Fruit fly (Drosophila melanogaster) whole organism, embryonic: ENCODE measurements around the gene CG13392.

Source experiments
- Abd-B ChIP-seq: fragments of 200-800 bp; sonication (Bioruptor generic); optimal IDR thresholded peaks from 2 replicates; lab custom pipeline; 2018; ENCODE audit warnings: missing biosample characterization, mild to moderate bottlenecking, missing genetic modification characterization, moderate library complexity
- Asciz ChIP-seq: fragments of 200-800 bp; sonication (Bioruptor generic); optimal IDR thresholded peaks from 2 replicates; lab custom pipeline; 2017; ENCODE audit warnings: missing biosample characterization, mild to moderate bottlenecking, missing genetic modification characterization, missing genetic modification reagents
- BtbVII ChIP-seq: fragments of 200-800 bp; sonication (Bioruptor generic); optimal IDR thresholded peaks from 3 replicates; lab custom pipeline; 2017; ENCODE audit warnings: missing biosample characterization, mild to moderate bottlenecking, missing genetic modification characterization
- CG10366 ChIP-seq: fragments of 200-800 bp; sonication (Bioruptor generic); IDR thresholded peaks from 2 replicates; pipeline ENCODE4 v1.3.6; 2022; ENCODE audit warnings: missing biosample characterization, missing genetic modification characterization
- CG10565 ChIP-seq: fragments of 200-800 bp; sonication (Bioruptor generic); optimal IDR thresholded peaks from 3 replicates; lab custom pipeline; 2016; ENCODE audit warnings: missing biosample characterization, mild to moderate bottlenecking, missing genetic modification characterization
- CG10654 ChIP-seq: fragments of 200-800 bp; sonication (Bioruptor generic); optimal IDR thresholded peaks from 2 replicates; lab custom pipeline; 2016; ENCODE audit warnings: missing biosample characterization, missing genetic modification characterization
- CG11398 ChIP-seq: fragments of 200-800 bp; sonication (Bioruptor generic); optimal IDR thresholded peaks from 2 replicates; lab custom pipeline; 2016; ENCODE audit warnings: missing biosample characterization, missing genetic modification characterization
- CG13775 ChIP-seq: fragments of 200-800 bp; sonication (Bioruptor generic); optimal IDR thresholded peaks from 3 replicates; lab custom pipeline; 2017; ENCODE audit warnings: missing biosample characterization, mild to moderate bottlenecking, missing genetic modification characterization
- CG14441 ChIP-seq: fragments of 200-800 bp; sonication (Bioruptor generic); IDR thresholded peaks from 2 replicates; pipeline ENCODE4 v1.3.6; 2022; ENCODE audit warnings: missing biosample characterization, missing genetic modification characterization
- CG14710 ChIP-seq: fragments of 200-800 bp; sonication (Bioruptor generic); optimal IDR thresholded peaks from 3 replicates; lab custom pipeline; 2019; ENCODE audit warnings: missing biosample characterization, mild to moderate bottlenecking, missing genetic modification characterization, moderate library complexity
- CG15073 ChIP-seq: fragments of 200-800 bp; sonication (Bioruptor generic); optimal IDR thresholded peaks from 2 replicates; lab custom pipeline; 2016; ENCODE audit warnings: missing biosample characterization, missing genetic modification characterization
- CG15601 ChIP-seq: fragments of 200-800 bp; sonication (Bioruptor generic); optimal IDR thresholded peaks from 3 replicates; lab custom pipeline; 2019; ENCODE audit warnings: missing biosample characterization, mild to moderate bottlenecking, missing genetic modification characterization, moderate library complexity
- CG16813 ChIP-seq: fragments of 200-800 bp; sonication (Bioruptor generic); IDR thresholded peaks from 3 replicates; pipeline ENCODE4 v1.3.6; 2022; ENCODE audit warnings: missing biosample characterization, missing genetic modification characterization; ENCODE audit not compliant: partially characterized antibody
- CG18619 ChIP-seq: fragments of 200-800 bp; sonication (Bioruptor generic); optimal IDR thresholded peaks from 3 replicates; lab custom pipeline; 2017; ENCODE audit warnings: missing biosample characterization, mild to moderate bottlenecking, missing genetic modification characterization
- CG31365 ChIP-seq: fragments of 200-800 bp; sonication (Bioruptor generic); optimal IDR thresholded peaks from 2 replicates; lab custom pipeline; 2018; ENCODE audit warnings: missing biosample characterization, mild to moderate bottlenecking, missing genetic modification characterization
- CG32767 ChIP-seq: fragments of 200-800 bp; sonication (Bioruptor generic); IDR thresholded peaks from 2 replicates; pipeline ENCODE4 v1.3.6; 2022; ENCODE audit warnings: missing biosample characterization, missing genetic modification characterization
- CG3407 ChIP-seq: fragments of 200-800 bp; sonication (Bioruptor generic); optimal IDR thresholded peaks from 2 replicates; lab custom pipeline; 2018; ENCODE audit warnings: missing biosample characterization, mild to moderate bottlenecking, missing genetic modification characterization
- CG3847 ChIP-seq: fragments of 200-800 bp; sonication (Bioruptor generic); IDR thresholded peaks from 2 replicates; pipeline ENCODE4 v1.3.6; 2022; ENCODE audit warnings: missing biosample characterization, missing genetic modification characterization
- CG3995 ChIP-seq: fragments of 200-800 bp; sonication (Bioruptor generic); optimal IDR thresholded peaks from 3 replicates; lab custom pipeline; 2016; ENCODE audit warnings: missing biosample characterization, missing genetic modification characterization
- CG7357 ChIP-seq: fragments of 200-800 bp; sonication (Bioruptor generic); IDR thresholded peaks from 3 replicates; pipeline ENCODE4 v1.3.6; 2022; ENCODE audit warnings: missing biosample characterization, missing genetic modification characterization
- CG7372 ChIP-seq: fragments of 200-800 bp; sonication (Bioruptor generic); IDR thresholded peaks from 2 replicates; pipeline ENCODE4 v1.3.6; 2022; ENCODE audit warnings: missing biosample characterization, missing genetic modification characterization
- CG9876 ChIP-seq: fragments of 200-800 bp; sonication (Bioruptor generic); optimal IDR thresholded peaks from 2 replicates; lab custom pipeline; 2016; ENCODE audit warnings: missing biosample characterization, missing genetic modification characterization
- CG9932 ChIP-seq: fragments of 200-800 bp; sonication (Bioruptor generic); IDR thresholded peaks from 2 replicates; pipeline ENCODE4 v1.3.6; 2022; ENCODE audit warnings: missing biosample characterization, missing genetic modification characterization
- D19A ChIP-seq: fragments of 200-800 bp; optimal IDR thresholded peaks from 3 replicates; lab custom pipeline; 2019; ENCODE audit warnings: missing biosample characterization, mild to moderate bottlenecking, missing genetic modification characterization, moderate library complexity
- Dll ChIP-seq: fragments of 200-800 bp; sonication (Bioruptor generic); IDR thresholded peaks from 4 replicates; pipeline ENCODE4 v1.3.6; 2022; ENCODE audit warnings: missing biosample characterization, missing genetic modification characterization; ENCODE audit not compliant: partially characterized antibody
- Fer1 ChIP-seq: fragments of 200-800 bp; sonication (Bioruptor generic); optimal IDR thresholded peaks from 2 replicates; lab custom pipeline; 2017; ENCODE audit warnings: missing biosample characterization, mild to moderate bottlenecking, missing genetic modification characterization
- HLHmδ ChIP-seq: fragments of 200-800 bp; sonication (Bioruptor generic); optimal IDR thresholded peaks from 2 replicates; lab custom pipeline; 2018; ENCODE audit warnings: missing biosample characterization, mild to moderate bottlenecking, missing genetic modification characterization, moderate library complexity
- Hr78 ChIP-seq, 2 experiments: fragments of 200-800 bp in 1 of 2; fragments of >200 bp in 1 of 2; sonication (Bioruptor generic) in 1 of 2; optimal IDR thresholded peaks; 2 replicates each; lab custom pipeline; 2017 to 2019; ENCODE audit warnings: missing biosample characterization in 2 of 2, missing genetic modification characterization in 2 of 2, mild to moderate bottlenecking in 1 of 2, moderate library complexity in 1 of 2
- Max ChIP-seq: fragments of 200-800 bp; sonication (Bioruptor generic); optimal IDR thresholded peaks from 2 replicates; lab custom pipeline; 2016; ENCODE audit warnings: missing biosample characterization, mild to moderate bottlenecking, missing genetic modification characterization
- NFAT ChIP-seq: fragments of 200-800 bp; sonication (Bioruptor generic); IDR thresholded peaks from 2 replicates; pipeline ENCODE4 v1.3.6; 2022; ENCODE audit warnings: missing biosample characterization, missing genetic modification characterization
- Optix ChIP-seq: fragments of 200-800 bp; sonication (Bioruptor generic); IDR thresholded peaks from 3 replicates; pipeline ENCODE4 v1.3.6; 2022; ENCODE audit warnings: missing biosample characterization, missing genetic modification characterization
- PHDP ChIP-seq: fragments of 200-800 bp; sonication (Bioruptor generic); optimal IDR thresholded peaks from 3 replicates; lab custom pipeline; 2018; ENCODE audit warnings: missing biosample characterization, mild to moderate bottlenecking, missing genetic modification characterization, moderate library complexity
- ac ChIP-seq: fragments of 200-800 bp; sonication (Bioruptor generic); optimal IDR thresholded peaks from 3 replicates; lab custom pipeline; 2017; ENCODE audit warnings: missing biosample characterization, mild to moderate bottlenecking, missing genetic modification characterization
- aop ChIP-seq: fragments of 200-800 bp; sonication (Bioruptor generic); IDR thresholded peaks from 2 replicates; pipeline ENCODE4 v1.3.6; 2022; ENCODE audit warnings: missing biosample characterization, missing genetic modification characterization
- cas ChIP-seq: fragments of 200-800 bp; sonication (Bioruptor generic); IDR thresholded peaks from 2 replicates; pipeline ENCODE4 v1.3.6; 2022; ENCODE audit warnings: missing biosample characterization, missing genetic modification characterization
- ci ChIP-seq: fragments of 200-800 bp; sonication (Bioruptor generic); IDR thresholded peaks from 3 replicates; pipeline ENCODE4 v1.3.6; 2022; ENCODE audit warnings: missing biosample characterization, missing genetic modification characterization
- corto ChIP-seq: fragments of 200-800 bp; sonication (Bioruptor generic); optimal IDR thresholded peaks from 2 replicates; lab custom pipeline; 2016; ENCODE audit warnings: missing biosample characterization, mild to moderate bottlenecking, missing genetic modification characterization, moderate library complexity
- hbn ChIP-seq: fragments of 200-800 bp; sonication (Bioruptor generic); IDR thresholded peaks from 2 replicates; pipeline ENCODE4 v1.3.6; 2022; ENCODE audit warnings: missing biosample characterization, missing genetic modification characterization; ENCODE audit not compliant: partially characterized antibody
- jumu ChIP-seq: fragments of 200-800 bp; sonication (Bioruptor generic); optimal IDR thresholded peaks from 3 replicates; lab custom pipeline; 2016; ENCODE audit warnings: missing biosample characterization, missing genetic modification characterization
- lbe ChIP-seq: fragments of 200-800 bp; sonication (Bioruptor generic); optimal IDR thresholded peaks from 2 replicates; lab custom pipeline; 2016; ENCODE audit warnings: missing biosample characterization, mild to moderate bottlenecking, missing genetic modification characterization
- mam ChIP-seq: fragments of 200-800 bp; sonication (Bioruptor generic); optimal IDR thresholded peaks from 3 replicates; lab custom pipeline; 2016; ENCODE audit warnings: missing biosample characterization, missing genetic modification characterization
- psq ChIP-seq: fragments of 200-800 bp; sonication (Bioruptor generic); optimal IDR thresholded peaks from 2 replicates; lab custom pipeline; 2017; ENCODE audit warnings: missing biosample characterization, missing genetic modification characterization
- sima ChIP-seq: fragments of 200-800 bp; sonication (Bioruptor generic); optimal IDR thresholded peaks from 2 replicates; lab custom pipeline; 2016; ENCODE audit warnings: missing biosample characterization, missing genetic modification characterization
- sisA ChIP-seq: fragments of 200-800 bp; sonication (Bioruptor generic); IDR thresholded peaks from 2 replicates; pipeline ENCODE4 v1.3.6; 2022; ENCODE audit warnings: missing biosample characterization, missing genetic modification characterization
- slbo ChIP-seq: fragments of 200-800 bp; sonication (Bioruptor generic); IDR thresholded peaks from 2 replicates; pipeline ENCODE4 v1.3.6; 2022; ENCODE audit warnings: missing biosample characterization, missing genetic modification characterization
- toy ChIP-seq: fragments of 200-800 bp; sonication (Bioruptor generic); IDR thresholded peaks from 2 replicates; pipeline ENCODE4 v1.3.6; 2022; ENCODE audit warnings: missing biosample characterization, missing genetic modification characterization
- trh ChIP-seq: fragments of 200-800 bp; sonication (Bioruptor generic); optimal IDR thresholded peaks from 2 replicates; lab custom pipeline; 2016; ENCODE audit warnings: missing biosample characterization, missing genetic modification characterization
- wek ChIP-seq: fragments of 200-800 bp; sonication (Bioruptor generic); optimal IDR thresholded peaks from 3 replicates; lab custom pipeline; 2018; ENCODE audit warnings: missing biosample characterization, mild to moderate bottlenecking, missing genetic modification characterization, moderate library complexity
- z ChIP-seq: fragments of 200-800 bp; sonication (Bioruptor generic); IDR thresholded peaks from 3 replicates; pipeline ENCODE4 v1.3.6; 2022; ENCODE audit warnings: missing biosample characterization, missing genetic modification characterization

Gene CG13392

DNA sequence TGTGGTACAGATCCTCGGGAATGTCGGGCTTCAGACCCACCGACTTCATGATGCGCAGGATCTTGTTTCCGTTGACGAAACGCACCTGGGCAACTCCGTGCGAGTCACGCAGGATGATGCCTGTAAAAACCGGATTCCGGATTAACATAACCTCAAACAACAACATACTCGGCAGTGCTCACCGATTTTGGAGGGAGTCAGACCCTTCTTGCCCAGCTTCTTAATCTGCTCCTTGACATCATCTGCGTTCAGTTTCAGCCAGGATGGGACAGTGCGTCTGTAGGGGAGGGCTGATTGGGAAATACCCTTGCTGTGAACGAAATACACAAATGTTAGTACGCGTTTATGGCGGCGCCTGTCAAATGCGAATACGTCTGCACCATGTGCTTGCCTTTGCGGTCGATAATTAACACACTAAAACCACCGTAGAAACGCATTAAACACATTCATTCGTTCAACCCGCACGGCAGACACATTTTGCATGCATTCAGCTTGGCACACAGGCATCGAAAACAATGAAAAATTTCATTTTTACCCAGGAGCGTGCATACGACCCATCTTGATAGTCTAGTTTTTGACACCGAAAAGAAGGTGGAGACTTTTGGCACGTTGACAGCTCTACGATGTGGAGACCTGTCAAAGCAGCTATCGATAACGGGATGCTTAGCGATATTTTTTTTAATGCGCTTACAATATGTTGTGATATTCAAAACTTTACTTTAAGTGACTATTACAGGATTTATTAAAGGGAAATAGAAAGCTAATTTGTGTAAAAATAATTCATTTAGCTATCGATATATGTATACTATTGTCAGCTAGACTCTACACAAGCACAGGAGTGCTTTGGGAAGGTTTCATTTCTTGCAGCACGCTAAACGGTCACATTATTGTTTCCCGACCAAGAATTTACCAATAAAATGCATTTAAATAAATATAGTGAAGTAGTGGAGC is 18.3 kb downstream of the CG13392 start, which contains the start of the genes RpS13 and CSN8 (continued):
- TF ChIP-seq CG31365 (peak; percentile 23), CG14710 (tag; lab: Kevin White, UChicago) (peak; percentile 75), Abd-B (no peak), Dll (GFP tag; lab: Robert Waterston, UW) (peak; percentile 97), D19A (no peak), Fer1 (peak; percentile 52), toy (GFP tag; lab: Robert Waterston, UW) (no peak), CG9932 (no peak), CG14441 (no peak), CG9876 (GFP tag; lab: Kevin White, UChicago) (no peak), CG7372 (GFP tag; lab: Robert Waterston, UW) (no peak), trh (GFP tag; lab: Kevin White, UChicago) (no peak), PHDP (tag; lab: Kevin White, UChicago) (peak; percentile 23), cas (GFP tag; lab: Robert Waterston, UW) (no peak), slbo (GFP tag; lab: Robert Waterston, UW) (no peak), Max (GFP tag; lab: Kevin White, UChicago) (no peak), CG15601 (tag; lab: Kevin White, UChicago) (peak; percentile 31), CG15073 (GFP tag; lab: Kevin White, UChicago) (no peak), jumu (no peak), ac (GFP tag; lab: Kevin White, UChicago) (no peak), psq (GFP tag; lab: Kevin White, UChicago) (no peak), CG3995 (GFP tag; lab: Kevin White, UChicago) (peak; percentile 81), sima (no peak), z (GFP tag; lab: Robert Waterston, UW) (no peak), CG10366 (GFP tag; lab: Robert Waterston, UW) (no peak), NFAT (no peak), aop (GFP tag; lab: Robert Waterston, UW) (no peak), sisA (GFP tag; lab: Robert Waterston, UW) (no peak), CG3407 (GFP tag; lab: Kevin White, UChicago) (no peak), corto (GFP tag; lab: Kevin White, UChicago) (no peak), CG32767 (GFP tag; lab: Robert Waterston, UW) (0 out of 2 replicates have a peak, but pooled peaks have one; percentile 17), wek (no peak), CG16813 (GFP tag; lab: Robert Waterston, UW) (peak; percentile 95), Optix (no peak), CG13775 (GFP tag; lab: Kevin White, UChicago) (peak; percentile 27), CG11398 (GFP tag; lab: Kevin White, UChicago) (no peak), hbn (GFP tag; lab: Robert Waterston, UW) (peak; percentile 93), ci (GFP tag; lab: Robert Waterston, UW) (0 out of 3 replicates have a peak, but pooled peaks have one; percentile 15), CG10654 (GFP tag; lab: Kevin White, UChicago) (no peak), mam (GFP tag; lab: Kevin White, UChicago) (no peak), lbe (GFP tag; lab: Kevin White, UChicago) (no peak), BtbVII (GFP tag; lab: Kevin White, UChicago) (no peak), CG18619 (GFP tag; lab: Kevin White, UChicago) (no peak), HLHmδ (GFP tag; lab: Kevin White, UChicago) (no peak), Hr78 (GFP tag; optimal IDR thresholded peaks at IDR 0.05; lab: Kevin White, UChicago) (no peak), Asciz (GFP tag; lab: Kevin White, UChicago) (peak; percentile 37), CG7357 (GFP tag; lab: Robert Waterston, UW) (0 out of 3 replicates have a peak, but pooled peaks have one; percentile 11), CG3847 (GFP tag; lab: Robert Waterston, UW) (0 out of 2 replicates have a peak, but pooled peaks have one; percentile 7), CG10565 (GFP tag; lab: Kevin White, UChicago) (no peak)
